Worm (Caenorhabditis elegans): ENCODE results near the gene ooc-3.

ce11 chrII:11443862-11444261 is 51.3 kb downstream of the ooc-3 start, which contains the start of gene adbp-1:
- TF ChIP-seq nhr-42 (GFP tag; IDR thresholded peaks at IDR 0.05) = no peak
- no peak for TF ChIP-seq ama-1 (optimal IDR thresholded peaks at IDR 0.05)
- TF ChIP-seq lsy-2 (tag; optimal IDR thresholded peaks at IDR 0.05) = no peak
- no peak for TF ChIP-seq unc-62 (GFP tag; optimal IDR thresholded peaks at IDR 0.05 in 1 of 2)
- TF ChIP-seq unc-62 (tag; optimal IDR thresholded peaks at IDR 0.05) = no peak
- TF ChIP-seq nhr-6 (tag; optimal IDR thresholded peaks at IDR 0.05) = no peak
- no peak for TF ChIP-seq unc-39 (tag; optimal IDR thresholded peaks at IDR 0.05)
- no peak for TF ChIP-seq daf-12 (tag; optimal IDR thresholded peaks at IDR 0.05)

Measured in whole organism, L4 larva.